Fruit fly (Drosophila melanogaster): ENCODE measurements around the gene Grl36b.

Gene Grl36b

dm6 chr2L:18121367-18122230 is 4.0 kb downstream of the Grl36b start (continued):
- TF ChIP-seq lilli (GFP tag; optimal IDR thresholded peaks at IDR 0.05) (peak; percentile 51), vnd (GFP tag; IDR thresholded peaks at IDR 0.05; ENCODE audit: partially characterized antibody) (no peak), CG9609 (GFP tag; optimal IDR thresholded peaks at IDR 0.05) (peak; percentile 10), Antp (GFP tag; optimal IDR thresholded peaks at IDR 0.05) (peak; percentile 61), CG10209 (GFP tag; optimal IDR thresholded peaks at IDR 0.05) (peak; percentile 4), slbo (GFP tag; IDR thresholded peaks at IDR 0.05) (peak; percentile 56), CG2712 (tag; optimal IDR thresholded peaks at IDR 0.05) (peak; percentile 55), ranshi (GFP tag; IDR thresholded peaks at IDR 0.05) (peak; percentile 27; the same call in 1 of the 2 replicates), ci (GFP tag; IDR thresholded peaks at IDR 0.05) (0 out of 3 replicates have a peak, but pooled peaks have one; percentile 17), CG4424 (GFP tag; optimal IDR thresholded peaks at IDR 0.05) (peak; percentile 25), bsh (GFP tag; optimal IDR thresholded peaks at IDR 0.05) (peak; percentile 54 to 84), MTF-1 (GFP tag; optimal IDR thresholded peaks at IDR 0.05; ENCODE audit: borderline replicate concordance) (peak; percentile 16), MBD-R2 (GFP tag; IDR thresholded peaks at IDR 0.05) (no peak), CG12104 (GFP tag; optimal IDR thresholded peaks at IDR 0.05) (peak; percentile 31), CG14860 (GFP tag; IDR thresholded peaks at IDR 0.05; ENCODE audit: partially characterized antibody) (no peak), org-1 (GFP tag; optimal IDR thresholded peaks at IDR 0.05) (peak; percentile 40), CG2129 (GFP tag; IDR thresholded peaks at IDR 0.05; ENCODE audit: partially characterized antibody) (no peak), jumu (GFP tag; optimal IDR thresholded peaks at IDR 0.05) (peak; percentile 33), Doc3 (GFP tag; IDR thresholded peaks at IDR 0.05; ENCODE audit: partially characterized antibody) (no peak), Oaz (GFP tag; IDR thresholded peaks at IDR 0.05) (no peak), Trl (optimal IDR thresholded peaks at IDR 0.05) (no peak), Trl (GFP tag; optimal IDR thresholded peaks at IDR 0.05) (peak; percentile 37), klu (GFP tag; IDR thresholded peaks at IDR 0.05) (peak; percentile 25; the same call in 1 of the 2 replicates), abd-A (tag; optimal IDR thresholded peaks at IDR 0.05) (no peak), CG11085 (GFP tag; IDR thresholded peaks at IDR 0.05) (0 out of 2 replicates have a peak, but pooled peaks have one; percentile 28), Atf-2 (GFP tag; optimal IDR thresholded peaks at IDR 0.05) (peak; percentile 27), CG6654 (GFP tag; optimal IDR thresholded peaks at IDR 0.05) (no peak), luna (GFP tag; optimal IDR thresholded peaks at IDR 0.05) (no peak), CG14014 (GFP tag; IDR thresholded peaks at IDR 0.05) (0 out of 2 replicates have a peak, but pooled peaks have one; percentile 18), CG6813 (GFP tag; optimal IDR thresholded peaks at IDR 0.05) (peak; percentile 4), seq (GFP tag; IDR thresholded peaks at IDR 0.05) (peak; percentile 42; the same call in 1 of the 2 replicates), schlank (tag; optimal IDR thresholded peaks at IDR 0.05) (no peak), Dip2 (GFP tag; IDR thresholded peaks at IDR 0.05) (no peak), sob (GFP tag; IDR thresholded peaks at IDR 0.05) (0 out of 2 replicates have a peak, but pooled peaks have one; percentile 37), row (GFP tag; IDR thresholded peaks at IDR 0.05) (peak; percentile 63), pb (GFP tag; optimal IDR thresholded peaks at IDR 0.05) (peak; percentile 29), gro (GFP tag; optimal IDR thresholded peaks at IDR 0.05) (peak; percentile 15), CG18476 (GFP tag; optimal IDR thresholded peaks at IDR 0.05) (peak; percentile 28), aop (GFP tag; IDR thresholded peaks at IDR 0.05) (no peak), CG32767 (GFP tag; IDR thresholded peaks at IDR 0.05) (no peak), psq (GFP tag; optimal IDR thresholded peaks at IDR 0.05) (no peak), sisA (GFP tag; IDR thresholded peaks at IDR 0.05) (peak; percentile 38; the same call in 1 of the 2 replicates), CG7556 (GFP tag; optimal IDR thresholded peaks at IDR 0.05) (peak; percentile 19), HLH4C (GFP tag; IDR thresholded peaks at IDR 0.05; ENCODE audit: partially characterized antibody) (no peak), Dp (GFP tag; optimal IDR thresholded peaks at IDR 0.05) (no peak), salm (tag; optimal IDR thresholded peaks at IDR 0.05) (no peak), cas (GFP tag; IDR thresholded peaks at IDR 0.05) (no peak), dysf (GFP tag; IDR thresholded peaks at IDR 0.05) (peak; percentile 45; the same call in 2 of the 3 replicates)
